Worm (Caenorhabditis elegans) whole organism, young adult: ENCODE results near the gene F21H7.5.

Source experiments
- B0261.1 ChIP-seq: sonication (generic microtip); optimal IDR thresholded peaks from 2 replicates; lab custom pipeline; 2016; ENCODE audit warnings: mild to moderate bottlenecking, missing genetic modification characterization, moderate library complexity, missing compliant biosample characterization
- ama-1 ChIP-seq, 3 experiments: fragments of 150-350 bp in 1 of 3; sonication (generic microtip) in 2 of 3; optimal IDR thresholded peaks; 2 replicates each; lab custom pipeline; 2014 to 2018; ENCODE audit warnings: missing biosample characterization in 2 of 3, missing genetic modification characterization in 2 of 3, missing genetic modification reagents in 2 of 3
- attf-3 ChIP-seq: fragments of 200-800 bp; sonication (Bioruptor generic); conservative IDR thresholded peaks from 2 replicates; pipeline ENCODE4 v1.3.6; 2022; ENCODE audit warnings: missing genetic modification reagents, missing genetic modification characterization, missing compliant biosample characterization
- ceh-27 ChIP-seq: fragments of 200-800 bp; sonication (Bioruptor generic); optimal IDR thresholded peaks from 2 replicates; lab custom pipeline; 2018; ENCODE audit warnings: mild to moderate bottlenecking, missing genetic modification characterization, moderate library complexity, missing compliant biosample characterization
- dox-1 ChIP-seq: fragments of 200-800 bp; sonication (Bioruptor generic); IDR thresholded peaks from 2 replicates; pipeline ENCODE4 v1.3.6; 2022; ENCODE audit warnings: missing genetic modification reagents, missing genetic modification characterization, missing compliant biosample characterization
- dpff-1 ChIP-seq: sonication (generic microtip); optimal IDR thresholded peaks from 2 replicates; lab custom pipeline; 2017; ENCODE audit warnings: mild to moderate bottlenecking, missing genetic modification characterization, missing compliant biosample characterization
- efl-1 ChIP-seq: fragments of 150-350 bp; optimal IDR thresholded peaks from 2 replicates; lab custom pipeline; 2014; ENCODE audit warnings: missing biosample characterization, missing genetic modification reagents, missing genetic modification characterization
- lir-1 ChIP-seq: fragments of 200-800 bp; sonication (Bioruptor generic); conservative IDR thresholded peaks from 2 replicates; pipeline ENCODE4 v1.3.6; 2022; ENCODE audit warnings: missing genetic modification reagents, missing genetic modification characterization, missing compliant biosample characterization
- madf-6 ChIP-seq: fragments of 200-800 bp; sonication (Bioruptor generic); IDR thresholded peaks from 2 replicates; pipeline ENCODE4 v1.3.6; 2022; ENCODE audit warnings: missing genetic modification reagents, missing genetic modification characterization, missing compliant biosample characterization
- mcd-1 ChIP-seq: fragments of 200-800 bp; sonication (Bioruptor generic); IDR thresholded peaks from 2 replicates; pipeline ENCODE4 v1.3.6; 2022; ENCODE audit warnings: missing genetic modification reagents, missing genetic modification characterization, missing compliant biosample characterization
- mes-4 ChIP-seq: sonication (generic microtip); optimal IDR thresholded peaks from 2 replicates; lab custom pipeline; 2016; ENCODE audit warnings: missing genotype, missing genetic modification characterization, missing compliant biosample characterization
- unc-130 ChIP-seq: sonication (generic microtip); optimal IDR thresholded peaks from 2 replicates; lab custom pipeline; 2016; ENCODE audit warnings: missing genetic modification reagents, missing genetic modification characterization, missing compliant biosample characterization

DNA sequence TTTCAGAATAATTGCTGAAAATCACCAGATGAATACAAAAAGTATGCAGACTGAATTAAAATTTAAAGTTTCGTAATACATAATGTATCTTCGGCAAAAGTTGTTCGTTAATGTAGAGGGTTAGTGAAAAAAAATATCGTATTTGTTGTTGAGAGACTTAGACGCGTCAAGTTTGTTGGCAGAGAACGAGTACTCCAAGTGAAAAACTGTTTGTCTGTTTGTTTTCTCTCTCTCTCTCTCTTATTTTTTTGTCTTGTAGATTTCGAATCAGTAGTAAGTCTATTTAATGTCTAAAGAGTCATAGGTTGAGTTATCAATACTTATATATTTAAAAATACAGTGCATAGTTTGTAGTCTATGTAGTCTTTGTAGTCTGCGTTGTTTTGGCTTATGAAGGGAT lies 32.2 kb downstream of the F21H7.5 start, which contains the start of the genes fbxa-2 and T13F3.8:
- TF ChIP-seq ceh-27 (no peak), lir-1 (GFP tag; lab: Robert Waterston, UW) (no peak), dpff-1 (tag; lab: Kevin White, UChicago) (no peak), efl-1 (no peak), mcd-1 (no peak), attf-3 (GFP tag; lab: Robert Waterston, UW) (no peak), unc-130 (GFP tag; lab: Kevin White, UChicago) (no peak), mes-4 (tag; lab: Kevin White, UChicago) (no peak), madf-6 (no peak), B0261.1 (tag; lab: Kevin White, UChicago) (no peak), dox-1 (GFP tag; lab: Robert Waterston, UW) (no peak), ama-1 (optimal IDR thresholded peaks at IDR 0.05; lab: Kevin White, UChicago) (no peak), ama-1 (GFP tag; optimal IDR thresholded peaks at IDR 0.05; lab: Kevin White, UChicago) (no peak)
